Fruit fly (Drosophila melanogaster): ENCODE results near the gene CG42831.

- TF ChIP-seq repo (GFP tag; optimal IDR thresholded peaks at IDR 0.05) (no peak), ttk (GFP tag; IDR thresholded peaks at IDR 0.05) (no peak), stc (GFP tag; IDR thresholded peaks at IDR 0.05) (no peak), sob (GFP tag; IDR thresholded peaks at IDR 0.05) (no peak), usp (GFP tag; optimal IDR thresholded peaks at IDR 0.05) (no peak), gem (tag; optimal IDR thresholded peaks at IDR 0.05) (no peak), nom (GFP tag; optimal IDR thresholded peaks at IDR 0.05) (no peak), tup (GFP tag; optimal IDR thresholded peaks at IDR 0.05) (no peak)
Measured at dm6 chr3L:10801140-10801646, 13.4 kb upstream of the CG42831 start, which contains the start of gene CG12523.

Data from whole organism, embryonic.